Fruit fly (Drosophila melanogaster): ENCODE results near the gene HDAC11.

HDAC11 gene

DNA sequence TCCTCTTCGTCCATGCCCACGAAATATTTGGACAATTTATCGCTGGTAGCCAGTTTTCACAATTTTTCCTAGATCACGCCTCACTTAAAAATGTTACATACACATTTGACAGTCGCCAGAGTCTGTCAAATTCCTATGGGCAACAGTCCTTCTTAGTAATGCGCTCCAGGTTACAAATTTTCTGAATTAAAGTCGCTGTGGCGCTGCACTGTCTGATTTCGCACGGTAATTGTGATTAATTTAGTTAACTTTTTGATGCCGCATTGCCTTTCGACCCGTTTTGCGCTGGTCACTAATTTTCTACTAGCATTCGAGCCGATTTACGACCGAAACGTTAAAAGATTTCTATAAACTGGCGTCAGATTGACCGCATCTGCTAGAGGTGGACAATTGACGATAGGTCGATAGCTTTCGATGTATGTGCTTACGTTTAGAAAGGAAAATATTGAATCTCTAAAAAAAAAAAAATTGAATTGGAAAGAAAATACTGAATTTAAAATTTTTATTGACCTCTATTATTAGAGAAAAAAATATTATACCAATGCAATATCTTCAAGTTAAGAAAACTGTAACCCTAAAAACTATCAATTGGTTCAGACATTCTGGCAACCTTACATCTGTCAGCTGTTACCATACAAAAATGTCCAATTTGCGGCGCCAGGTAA, 42.3 kb downstream of the HDAC11 start, which contains the start of the genes lili and CG34150 (continued):
- TF ChIP-seq CG11456 (GFP tag; IDR thresholded peaks at IDR 0.05), result peak; percentile 77; the same call in 2 of the 3 replicates
- TF ChIP-seq zen2 (GFP tag; IDR thresholded peaks at IDR 0.05; ENCODE audit: partially characterized antibody), result no peak; the same call in 2 of the 3 replicates
- TF ChIP-seq CG17912 (GFP tag; optimal IDR thresholded peaks at IDR 0.05), result no peak
- TF ChIP-seq H15 (GFP tag; IDR thresholded peaks at IDR 0.05), result peak; percentile 66; the same call in 2 of the 3 replicates
- TF ChIP-seq H2.0 (GFP tag; IDR thresholded peaks at IDR 0.05), result 0 out of 2 replicates have a peak, but pooled peaks have one; percentile 25
- peak; percentile 74 for TF ChIP-seq Bgb (GFP tag; IDR thresholded peaks at IDR 0.05; ENCODE audit: partially characterized antibody)
- peak; percentile 70 for TF ChIP-seq CG10147 (GFP tag; optimal IDR thresholded peaks at IDR 0.05)
- 0 out of 2 replicates have a peak, but pooled peaks have one; percentile 45 for TF ChIP-seq cas (GFP tag; IDR thresholded peaks at IDR 0.05)
- no peak for TF ChIP-seq pb (GFP tag; optimal IDR thresholded peaks at IDR 0.05)
- peak; percentile 26 for TF ChIP-seq trh (GFP tag; optimal IDR thresholded peaks at IDR 0.05)
- no peak for TF ChIP-seq NC2α (GFP tag; optimal IDR thresholded peaks at IDR 0.05)
- peak; percentile 47 for TF ChIP-seq luna (GFP tag; optimal IDR thresholded peaks at IDR 0.05)
- TF ChIP-seq tup (GFP tag; optimal IDR thresholded peaks at IDR 0.05), result no peak
- peak; percentile 10 for TF ChIP-seq CG6765 (GFP tag; optimal IDR thresholded peaks at IDR 0.05)
- TF ChIP-seq CG15269 (tag; optimal IDR thresholded peaks at IDR 0.05), result peak; percentile 81
- TF ChIP-seq CG11085 (GFP tag; IDR thresholded peaks at IDR 0.05), result peak; percentile 62
- peak; percentile 36 for TF ChIP-seq CG7987 (GFP tag; optimal IDR thresholded peaks at IDR 0.05)
- no peak; the same call in none of the 2 replicates for TF ChIP-seq CG11247 (GFP tag; IDR thresholded peaks at IDR 0.05)
- TF ChIP-seq repo (GFP tag; optimal IDR thresholded peaks at IDR 0.05), result peak; percentile 53
- peak; percentile 55 for TF ChIP-seq CG8388 (GFP tag; optimal IDR thresholded peaks at IDR 0.05)
- peak; percentile 62 for TF ChIP-seq sisA (GFP tag; IDR thresholded peaks at IDR 0.05)
- no peak for TF ChIP-seq CG6654 (GFP tag; optimal IDR thresholded peaks at IDR 0.05)
- TF ChIP-seq CG6175 (GFP tag; IDR thresholded peaks at IDR 0.05), result no peak
- TF ChIP-seq CG4707 (GFP tag; optimal IDR thresholded peaks at IDR 0.05), result no peak
- peak; percentile 71 for TF ChIP-seq CG10543 (GFP tag; optimal IDR thresholded peaks at IDR 0.05)
- TF ChIP-seq CG7963 (GFP tag; IDR thresholded peaks at IDR 0.05; ENCODE audit: partially characterized antibody), result peak; percentile 60; the same call in 1 of the 3 replicates
- peak; percentile 69 for TF ChIP-seq NfI (GFP tag; optimal IDR thresholded peaks at IDR 0.05)
- TF ChIP-seq slbo (GFP tag; IDR thresholded peaks at IDR 0.05), result peak; percentile 86
- TF ChIP-seq CG6854 (GFP tag; optimal IDR thresholded peaks at IDR 0.05), result no peak
- no peak for TF ChIP-seq exex (tag; optimal IDR thresholded peaks at IDR 0.05)
- TF ChIP-seq yki (optimal IDR thresholded peaks at IDR 0.05), result no peak
- peak; percentile 85 for TF ChIP-seq CG30403 (GFP tag; optimal IDR thresholded peaks at IDR 0.05)
- TF ChIP-seq Ets97D (GFP tag; optimal IDR thresholded peaks at IDR 0.05), result peak; percentile 76
- TF ChIP-seq kah (GFP tag; optimal IDR thresholded peaks at IDR 0.05), result no peak
- peak; percentile 71; the same call in 2 of the 3 replicates for TF ChIP-seq HLH4C (GFP tag; IDR thresholded peaks at IDR 0.05; ENCODE audit: partially characterized antibody)
- no peak for TF ChIP-seq aop (GFP tag; IDR thresholded peaks at IDR 0.05)
- TF ChIP-seq CG2129 (GFP tag; IDR thresholded peaks at IDR 0.05; ENCODE audit: partially characterized antibody), result peak; percentile 41; the same call in 1 of the 2 replicates
- no peak for TF ChIP-seq Stat92E (GFP tag; optimal IDR thresholded peaks at IDR 0.05)
- TF ChIP-seq C15 (GFP tag; IDR thresholded peaks at IDR 0.05), result no peak
- TF ChIP-seq p53 (GFP tag; optimal IDR thresholded peaks at IDR 0.05), result peak; percentile 50
- TF ChIP-seq vnd (GFP tag; IDR thresholded peaks at IDR 0.05; ENCODE audit: partially characterized antibody), result peak; percentile 61
- TF ChIP-seq CG9817 (tag; optimal IDR thresholded peaks at IDR 0.05), result peak; percentile 77
- TF ChIP-seq CG4424 (GFP tag; optimal IDR thresholded peaks at IDR 0.05), result peak; percentile 78
- TF ChIP-seq CG2875 (GFP tag; optimal IDR thresholded peaks at IDR 0.05), result no peak
- peak; percentile 74; the same call in 2 of the 3 replicates for TF ChIP-seq zfh1 (GFP tag; IDR thresholded peaks at IDR 0.05)
- peak; percentile 67 for TF ChIP-seq CG3281 (GFP tag; optimal IDR thresholded peaks at IDR 0.05)
- no peak for TF ChIP-seq org-1 (GFP tag; optimal IDR thresholded peaks at IDR 0.05)
- TF ChIP-seq ci (GFP tag; IDR thresholded peaks at IDR 0.05), result peak; percentile 73
- no peak for TF ChIP-seq odd (GFP tag; optimal IDR thresholded peaks at IDR 0.05)
